Fruit fly (Drosophila melanogaster): ENCODE data around the gene Sgs4.

DNA sequence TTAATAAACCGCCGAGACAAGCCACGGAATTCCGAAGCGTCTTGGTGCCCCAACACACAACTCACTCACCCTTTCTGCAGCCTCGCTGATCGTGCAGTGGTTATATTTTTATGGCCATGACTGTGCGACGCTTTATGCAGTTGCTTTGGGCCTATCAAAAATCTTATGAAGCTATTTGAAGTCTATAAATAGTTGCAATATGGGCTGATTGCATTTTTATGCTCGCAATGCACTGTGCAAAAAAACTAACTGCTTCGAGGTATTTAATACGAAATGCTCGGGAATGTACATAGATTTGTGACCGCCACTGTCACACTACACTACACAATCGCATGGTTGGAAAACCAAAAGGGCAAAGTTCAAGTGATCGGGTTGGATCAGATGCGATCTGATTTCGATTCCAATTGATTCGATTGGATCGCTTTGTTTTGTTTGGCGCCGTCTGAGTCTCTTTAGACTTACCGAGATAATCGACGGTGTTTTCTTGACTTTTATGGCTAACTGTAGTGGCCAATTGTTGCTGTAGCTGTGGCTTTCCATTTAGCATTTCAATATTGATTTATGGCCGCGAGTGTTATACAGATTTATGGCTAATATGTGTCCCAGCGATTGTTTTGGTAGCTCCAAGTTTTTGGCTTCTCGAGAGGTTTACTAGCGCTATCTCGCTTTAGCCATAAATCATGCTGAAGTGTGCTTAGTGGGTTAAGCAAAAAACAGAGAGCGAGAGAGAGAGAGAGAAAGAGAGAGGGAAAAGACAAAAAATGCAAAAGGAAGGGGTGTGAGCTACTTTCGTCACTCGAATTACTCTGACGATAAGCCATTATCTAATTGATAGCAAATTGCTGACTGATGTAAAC is 47.8 kb downstream of the Sgs4 start:
- TF ChIP-seq Blimp-1 (GFP tag; optimal IDR thresholded peaks at IDR 0.05) (no peak), net (GFP tag; optimal IDR thresholded peaks at IDR 0.05) (no peak), fd59A (GFP tag; optimal IDR thresholded peaks at IDR 0.05) (no peak), CG16779 (tag; optimal IDR thresholded peaks at IDR 0.05) (no peak), Hr39 (GFP tag; optimal IDR thresholded peaks at IDR 0.05) (no peak), fkh (GFP tag; optimal IDR thresholded peaks at IDR 0.05) (no peak), Eip93F (GFP tag; optimal IDR thresholded peaks at IDR 0.05) (no peak), spab (GFP tag; optimal IDR thresholded peaks at IDR 0.05) (no peak)

All from whole organism, prepupa.